Worm (Caenorhabditis elegans) whole organism, late embryonic: Measurements from ENCODE around the gene R01H2.8.

Experiments
- ama-1 ChIP-seq: fragments of 150-350 bp; optimal IDR thresholded peaks from 2 replicates; lab custom pipeline; 2014
- ceh-18 ChIP-seq: sonication (generic microtip); optimal IDR thresholded peaks from 2 replicates; lab custom pipeline; 2016; ENCODE audit warnings: missing genetic modification characterization, missing compliant biosample characterization
- che-1 ChIP-seq: sonication (generic microtip); optimal IDR thresholded peaks from 2 replicates; lab custom pipeline; 2016; ENCODE audit warnings: mild to moderate bottlenecking, missing genetic modification characterization, missing compliant biosample characterization
- nfya-1 ChIP-seq: sonication (generic microtip); optimal IDR thresholded peaks from 2 replicates; lab custom pipeline; 2017; ENCODE audit warnings: missing genetic modification characterization, mild to moderate bottlenecking, missing compliant biosample characterization, antibody characterized with exemption, moderate library complexity
- pha-4 ChIP-seq: fragments of 150-350 bp; optimal IDR thresholded peaks from 2 replicates; lab custom pipeline; 2018; ENCODE audit warnings: missing biosample characterization, missing genetic modification reagents, missing genetic modification characterization
- tbx-2 ChIP-seq: sonication (generic microtip); optimal IDR thresholded peaks from 2 replicates; lab custom pipeline; 2016; ENCODE audit warnings: missing genetic modification characterization, missing compliant biosample characterization
- unc-86 ChIP-seq: sonication (generic microtip); optimal IDR thresholded peaks from 2 replicates; lab custom pipeline; 2016; ENCODE audit warnings: missing genetic modification characterization, missing compliant biosample characterization

DNA sequence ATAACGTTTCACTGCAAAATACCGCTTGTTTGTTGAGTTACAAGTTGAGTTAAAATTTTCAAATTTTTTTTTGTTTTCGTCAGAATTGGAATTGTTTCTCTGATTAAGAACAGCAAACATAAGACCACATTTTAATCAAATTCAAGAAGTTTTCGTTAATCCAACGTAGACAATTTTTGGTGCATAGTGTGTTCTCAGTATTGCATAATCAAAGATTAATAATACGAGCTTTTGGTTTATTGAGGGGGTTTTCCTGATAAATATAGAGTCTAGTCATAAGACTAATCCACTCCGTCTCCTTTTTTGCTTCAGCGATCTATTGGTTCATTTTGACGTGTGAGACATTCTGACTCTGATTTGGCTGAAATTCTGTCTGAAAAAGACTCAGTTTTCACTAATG lies 26.3 kb downstream of the R01H2.8 start, which contains the start of gene nhr-9:
- TF ChIP-seq che-1 (tag; lab: Kevin White, UChicago) (no peak), ama-1 (lab: Kevin White, UChicago) (no peak), pha-4 (tag; lab: Kevin White, UChicago) (no peak), unc-86 (no peak), tbx-2 (tag; lab: Kevin White, UChicago) (no peak), ceh-18 (tag; lab: Kevin White, UChicago) (no peak), nfya-1 (tag; lab: Kevin White, UChicago) (no peak)
